Worm (Caenorhabditis elegans) whole organism, L4 larva: Measurements from ENCODE around the gene T19C3.6.

Experiments
- D1046.2 ChIP-seq: fragments of 200-800 bp; sonication (Bioruptor generic); IDR thresholded peaks from 2 replicates; pipeline ENCODE4 v1.3.6; 2022; ENCODE audit warnings: missing genetic modification characterization, missing compliant biosample characterization
- F10B5.3 ChIP-seq: sonication (generic microtip); optimal IDR thresholded peaks from 2 replicates; lab custom pipeline; 2016; ENCODE audit warnings: mild to moderate bottlenecking, missing genetic modification characterization, missing compliant biosample characterization
- F37D6.2 ChIP-seq: sonication (generic microtip); optimal IDR thresholded peaks from 2 replicates; lab custom pipeline; 2016; ENCODE audit warnings: mild to moderate bottlenecking, missing genetic modification characterization, missing compliant biosample characterization
- F49E8.2 ChIP-seq: sonication (generic microtip); optimal IDR thresholded peaks from 2 replicates; lab custom pipeline; 2016; ENCODE audit warnings: missing compliant biosample characterization, mild to moderate bottlenecking, missing genetic modification characterization, borderline replicate concordance
- attf-4 ChIP-seq: sonication (generic microtip); optimal IDR thresholded peaks from 3 replicates; lab custom pipeline; 2017; ENCODE audit warnings: missing biosample characterization, missing genetic modification characterization
- ceh-28 ChIP-seq: fragments of 150-350 bp; optimal IDR thresholded peaks from 2 replicates; lab custom pipeline; 2014; ENCODE audit warnings: missing biosample characterization, missing genetic modification reagents, missing genetic modification characterization
- ceh-32 ChIP-seq: sonication (generic microtip); optimal IDR thresholded peaks from 2 replicates; lab custom pipeline; 2016; ENCODE audit warnings: mild to moderate bottlenecking, missing genetic modification characterization, missing compliant biosample characterization; ENCODE audit not compliant: poor library complexity
- ceh-44 ChIP-seq: fragments of 200-800 bp; sonication (Bioruptor generic); IDR thresholded peaks from 2 replicates; pipeline ENCODE4 v1.3.6; 2022; ENCODE audit warnings: missing genetic modification reagents, missing genetic modification characterization, missing compliant biosample characterization
- ceh-82 ChIP-seq: sonication (generic microtip); optimal IDR thresholded peaks from 2 replicates; lab custom pipeline; 2017; ENCODE audit warnings: missing biosample characterization, missing genetic modification characterization
- cey-2 ChIP-seq: sonication (generic microtip); optimal IDR thresholded peaks from 3 replicates; lab custom pipeline; 2017; ENCODE audit warnings: missing genetic modification characterization, mild to moderate bottlenecking, missing compliant biosample characterization, antibody characterized with exemption, borderline replicate concordance; ENCODE audit not compliant: insufficient read depth
- ctbp-1 ChIP-seq: fragments of 200-800 bp; sonication (Bioruptor generic); IDR thresholded peaks from 2 replicates; pipeline ENCODE4 v1.3.6; 2022; ENCODE audit warnings: missing genetic modification reagents, missing genetic modification characterization, missing compliant biosample characterization
- daf-16 ChIP-seq, 3 experiments: sonication (generic microtip); optimal IDR thresholded peaks; 2 replicates each; lab custom pipeline; 2016 to 2017; ENCODE audit warnings: missing genetic modification characterization in 3 of 3, missing genetic modification reagents in 3 of 3, mild to moderate bottlenecking in 2 of 3, missing compliant biosample characterization in 2 of 3, missing biosample characterization in 1 of 3, moderate library complexity in 1 of 3
- daf-8 ChIP-seq: fragments of 200-800 bp; sonication (Bioruptor generic); IDR thresholded peaks from 2 replicates; pipeline ENCODE4 v1.3.6; 2022; ENCODE audit warnings: missing genetic modification characterization, missing compliant biosample characterization
- dpl-1 ChIP-seq: fragments of 150-350 bp; optimal IDR thresholded peaks from 2 replicates; lab custom pipeline; 2014; ENCODE audit warnings: missing biosample characterization, missing genetic modification reagents, missing genetic modification characterization
- duxl-1 ChIP-seq: sonication (generic microtip); optimal IDR thresholded peaks from 2 replicates; lab custom pipeline; 2016; ENCODE audit warnings: mild to moderate bottlenecking, missing genetic modification characterization, moderate library complexity, missing compliant biosample characterization; ENCODE audit not compliant: poor library complexity
- dve-1 ChIP-seq: sonication (generic microtip); optimal IDR thresholded peaks from 2 replicates; lab custom pipeline; 2017; ENCODE audit warnings: antibody characterized with exemption, mild to moderate bottlenecking, missing genetic modification characterization, missing compliant biosample characterization; ENCODE audit not compliant: insufficient read depth
- gei-8 ChIP-seq: fragments of 200-800 bp; sonication (Bioruptor generic); optimal IDR thresholded peaks from 2 replicates; lab custom pipeline; 2018; ENCODE audit warnings: mild to moderate bottlenecking, missing genetic modification characterization, missing compliant biosample characterization
- hif-1 ChIP-seq, 2 experiments: sonication (generic microtip); optimal IDR thresholded peaks; 2 replicates each; lab custom pipeline; 2016 to 2017; ENCODE audit warnings: missing compliant biosample characterization in 2 of 2, missing genetic modification characterization in 2 of 2, missing genetic modification reagents in 2 of 2, missing genotype in 2 of 2, mild to moderate bottlenecking in 1 of 2
- hlh-30 ChIP-seq: sonication (generic microtip); optimal IDR thresholded peaks from 2 replicates; lab custom pipeline; 2017; ENCODE audit warnings: antibody characterized with exemption, mild to moderate bottlenecking, missing genetic modification characterization, missing compliant biosample characterization; ENCODE audit not compliant: insufficient read depth
- jun-1 ChIP-seq: fragments of 150-350 bp; optimal IDR thresholded peaks from 2 replicates; lab custom pipeline; 2014; ENCODE audit warnings: missing biosample characterization, missing genetic modification reagents, missing genetic modification characterization
- lin-13 ChIP-seq: fragments of 150-350 bp; optimal IDR thresholded peaks from 2 replicates; lab custom pipeline; 2014; ENCODE audit warnings: missing biosample characterization, missing genetic modification reagents, missing genetic modification characterization
- lin-15B ChIP-seq: fragments of 150-350 bp; sonication (generic microtip); optimal IDR thresholded peaks from 3 replicates; lab custom pipeline; 2014; ENCODE audit warnings: missing biosample characterization, missing genetic modification characterization
- lin-29 ChIP-seq: fragments of 200-800 bp; sonication (Bioruptor generic); IDR thresholded peaks from 2 replicates; pipeline ENCODE4 v1.3.6; 2022; ENCODE audit warnings: missing genetic modification reagents, missing genetic modification characterization, missing compliant biosample characterization
- lin-38 ChIP-seq: fragments of 200-800 bp; sonication (Bioruptor generic); IDR thresholded peaks from 2 replicates; pipeline ENCODE4 v1.3.6; 2022; ENCODE audit warnings: missing genetic modification reagents, missing genetic modification characterization, missing compliant biosample characterization
- lin-39 ChIP-seq: fragments of 150-350 bp; optimal IDR thresholded peaks from 2 replicates; lab custom pipeline; 2014; ENCODE audit warnings: missing biosample characterization, missing genetic modification reagents, missing genetic modification characterization
- lsy-2 ChIP-seq, 2 experiments: fragments of 150-350 bp in 1 of 2; sonication (generic microtip) in 1 of 2; optimal IDR thresholded peaks; 2 replicates each; lab custom pipeline; 2014 to 2017; ENCODE audit warnings: missing biosample characterization in 2 of 2, missing genetic modification characterization in 2 of 2
- mdt-29 ChIP-seq: fragments of 200-800 bp; sonication (Bioruptor generic); IDR thresholded peaks from 2 replicates; pipeline ENCODE4 v1.3.6; 2022; ENCODE audit warnings: missing genetic modification reagents, missing genetic modification characterization, missing compliant biosample characterization
- mep-1 ChIP-seq: fragments of 150-350 bp; sonication (generic microtip); optimal IDR thresholded peaks from 3 replicates; lab custom pipeline; 2014; ENCODE audit warnings: missing biosample characterization, missing genetic modification characterization
- mxl-2 ChIP-seq: fragments of 200-800 bp; sonication (Bioruptor generic); conservative IDR thresholded peaks from 2 replicates; pipeline ENCODE4 v1.3.6; 2022; ENCODE audit warnings: missing genetic modification reagents, missing genetic modification characterization, missing compliant biosample characterization
- mxl-3 ChIP-seq: fragments of 200-800 bp; sonication (Bioruptor generic); optimal IDR thresholded peaks from 2 replicates; lab custom pipeline; 2018; ENCODE audit warnings: mild to moderate bottlenecking, missing genetic modification characterization, missing compliant biosample characterization
- nhr-10 ChIP-seq: fragments of 150-350 bp; optimal IDR thresholded peaks from 2 replicates; lab custom pipeline; 2014; ENCODE audit warnings: missing biosample characterization, missing genetic modification characterization
- nhr-102 ChIP-seq: sonication (generic microtip); optimal IDR thresholded peaks from 2 replicates; lab custom pipeline; 2016; ENCODE audit warnings: mild to moderate bottlenecking, missing genetic modification characterization, moderate library complexity, missing compliant biosample characterization
- nhr-41 ChIP-seq: fragments of 200-800 bp; sonication (Bioruptor generic); IDR thresholded peaks from 2 replicates; pipeline ENCODE4 v1.3.6; 2022; ENCODE audit warnings: missing genetic modification reagents, missing genetic modification characterization, missing compliant biosample characterization
- pqm-1 ChIP-seq: sonication (generic microtip); optimal IDR thresholded peaks from 2 replicates; lab custom pipeline; 2017; ENCODE audit warnings: missing biosample characterization, missing genetic modification characterization
- rbr-2 ChIP-seq: sonication (generic microtip); optimal IDR thresholded peaks from 2 replicates; lab custom pipeline; 2016; ENCODE audit warnings: missing genotype, missing genetic modification characterization, missing compliant biosample characterization
- set-16 ChIP-seq: fragments of 200-800 bp; sonication (Bioruptor generic); IDR thresholded peaks from 2 replicates; pipeline ENCODE4 v1.3.6; 2022; ENCODE audit warnings: missing genetic modification reagents, missing genetic modification characterization, missing compliant biosample characterization
- skn-1 ChIP-seq: fragments of 150-350 bp; optimal IDR thresholded peaks from 2 replicates; lab custom pipeline; 2014; ENCODE audit warnings: missing biosample characterization, missing genetic modification characterization
- snpc-1.2 ChIP-seq: fragments of 200-800 bp; sonication (Bioruptor generic); IDR thresholded peaks from 2 replicates; pipeline ENCODE4 v1.3.6; 2022; ENCODE audit warnings: missing genetic modification reagents, missing genetic modification characterization, missing compliant biosample characterization
- spr-1 ChIP-seq: sonication (generic microtip); optimal IDR thresholded peaks from 2 replicates; lab custom pipeline; 2016; ENCODE audit warnings: mild to moderate bottlenecking, missing genetic modification characterization, missing compliant biosample characterization
- spr-3 ChIP-seq: fragments of 200-800 bp; sonication (Bioruptor generic); optimal IDR thresholded peaks from 2 replicates; lab custom pipeline; 2018; ENCODE audit warnings: mild to moderate bottlenecking, missing genetic modification characterization, missing compliant biosample characterization
- tag-97 ChIP-seq: fragments of 200-800 bp; sonication (Bioruptor generic); IDR thresholded peaks from 2 replicates; pipeline ENCODE4 v1.3.6; 2022; ENCODE audit warnings: missing genetic modification characterization, missing compliant biosample characterization
- unc-39 ChIP-seq: sonication (generic microtip); optimal IDR thresholded peaks from 2 replicates; lab custom pipeline; 2017; ENCODE audit warnings: missing biosample characterization, missing genetic modification characterization

T19C3.6 gene

DNA sequence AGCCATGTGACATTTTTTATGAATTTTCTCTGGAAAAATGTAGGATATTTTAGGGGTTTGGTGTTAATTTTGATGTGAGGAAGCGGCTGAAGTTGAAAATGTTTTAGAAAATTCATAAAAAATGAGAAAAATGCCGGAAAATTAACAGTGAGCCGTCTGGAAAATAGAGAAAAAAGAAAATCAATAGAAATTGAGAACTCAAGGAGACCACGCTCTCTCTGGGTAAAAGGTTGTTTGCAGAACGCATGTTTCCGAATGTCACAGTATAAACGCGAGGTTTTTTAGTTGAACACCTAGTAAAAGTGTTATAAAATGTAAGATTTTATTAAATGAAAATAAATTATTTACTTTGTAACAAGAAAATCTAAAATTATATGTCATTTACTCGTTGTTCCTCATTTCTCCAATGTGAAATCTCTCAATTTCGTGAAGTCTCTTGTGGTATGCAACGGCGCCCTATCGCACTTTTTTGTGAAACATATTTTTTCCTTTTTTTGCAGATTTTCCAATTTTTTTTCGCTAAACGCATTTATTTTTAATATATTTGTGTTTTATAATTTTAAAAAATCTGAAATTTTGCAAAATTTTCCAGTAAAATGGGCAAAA, 9.0 kb upstream of the T19C3.6 start, which contains the start of the genes tag-266 and tag-267 (continued):
- TF ChIP-seq unc-39 (tag; lab: Kevin White, UChicago): no peak
- no peak for TF ChIP-seq spr-3 (GFP tag; lab: Kevin White, UChicago)
- peak; percentile 69 for TF ChIP-seq F37D6.2
- TF ChIP-seq mep-1 (tag; lab: Kevin White, UChicago): peak; percentile 78
- no peak for TF ChIP-seq lin-29
- peak; percentile 57 for TF ChIP-seq hlh-30 (tag; lab: Kevin White, UChicago)
- TF ChIP-seq lin-13 (GFP tag; lab: Kevin White, UChicago): no peak
- TF ChIP-seq duxl-1 (tag; lab: Kevin White, UChicago): no peak
- TF ChIP-seq ceh-28 (tag; lab: Kevin White, UChicago): no peak
- peak; percentile 43 for TF ChIP-seq dpl-1 (GFP tag; lab: Kevin White, UChicago)
- peak; percentile 23 for TF ChIP-seq spr-1

DNA sequence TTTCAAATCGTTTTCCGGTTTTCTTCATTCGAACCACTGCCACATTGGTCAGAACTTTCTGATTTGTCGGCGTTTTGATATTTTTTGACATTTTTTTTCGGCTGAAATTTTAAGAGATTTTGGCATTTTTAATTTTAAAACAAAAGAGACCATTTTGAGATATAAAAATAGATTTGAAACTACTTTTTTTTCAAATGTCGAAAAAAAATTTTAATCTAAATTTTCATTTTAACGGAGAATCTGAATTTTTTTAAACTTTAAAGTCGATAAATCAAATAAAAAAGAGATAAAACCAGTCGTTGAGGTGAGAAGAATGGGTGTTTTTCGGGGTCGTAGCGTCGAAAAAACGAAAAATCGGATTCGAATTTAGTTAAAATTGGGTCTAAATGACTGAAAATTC, 7.0 kb upstream of the T19C3.6 start, which contains the start of gene sbds-1:
Gene sbds-1 (minus strand): TSS at position 101 of the 400 bp plus-strand sequence.
- no peak for TF ChIP-seq unc-39 (tag; lab: Kevin White, UChicago)
- TF ChIP-seq lin-38 (GFP tag; lab: Robert Waterston, UW): 0 out of 2 replicates have a peak, but pooled peaks have one; percentile 7
- no peak for TF ChIP-seq ceh-82

DNA sequence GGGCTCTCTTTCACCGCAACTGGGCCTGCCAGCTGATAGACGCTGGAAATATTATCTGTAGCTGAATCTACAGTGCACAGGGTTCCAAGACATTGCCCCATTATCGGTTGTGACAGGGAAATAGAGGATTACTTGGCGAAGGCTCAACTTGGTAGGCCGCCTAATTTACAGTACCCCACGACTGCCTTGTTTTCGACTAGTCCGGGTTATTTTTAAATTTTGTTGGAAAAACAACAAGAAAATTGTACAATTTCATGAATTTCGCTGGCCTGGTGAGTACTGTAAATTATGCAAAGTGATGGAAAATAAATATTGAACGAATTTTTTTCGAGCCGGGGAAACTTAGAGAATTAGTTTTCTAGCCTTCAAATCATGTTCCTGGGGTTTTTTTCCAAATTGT, 4.7 kb upstream of the T19C3.6 start, which contains the start of gene T19C3.7:
Gene T19C3.7 (minus strand): TSS at position 101 of the 400 bp plus-strand sequence.
- no peak for TF ChIP-seq nhr-41
- no peak for TF ChIP-seq nhr-102 (tag; lab: Kevin White, UChicago)
- no peak for TF ChIP-seq rbr-2 (tag; lab: Kevin White, UChicago)
- no peak for TF ChIP-seq F49E8.2 (tag; lab: Kevin White, UChicago)
- no peak for TF ChIP-seq pqm-1 (tag; lab: Kevin White, UChicago)
- no peak for TF ChIP-seq nhr-10 (tag; lab: Kevin White, UChicago)
- TF ChIP-seq skn-1 (tag; lab: Kevin White, UChicago): no peak
- no peak for TF ChIP-seq lin-39 (tag; lab: Kevin White, UChicago)
- TF ChIP-seq F37D6.2: no peak
- no peak for TF ChIP-seq mdt-29 (GFP tag; lab: Robert Waterston, UW)
- TF ChIP-seq lsy-2 (tag; optimal IDR thresholded peaks at IDR 0.05; lab: Kevin White, UChicago): no peak
- no peak for TF ChIP-seq hif-1 (tag; optimal IDR thresholded peaks at IDR 0.05; lab: Kevin White, UChicago)
- no peak for TF ChIP-seq daf-8 (GFP tag; lab: Robert Waterston, UW)

DNA sequence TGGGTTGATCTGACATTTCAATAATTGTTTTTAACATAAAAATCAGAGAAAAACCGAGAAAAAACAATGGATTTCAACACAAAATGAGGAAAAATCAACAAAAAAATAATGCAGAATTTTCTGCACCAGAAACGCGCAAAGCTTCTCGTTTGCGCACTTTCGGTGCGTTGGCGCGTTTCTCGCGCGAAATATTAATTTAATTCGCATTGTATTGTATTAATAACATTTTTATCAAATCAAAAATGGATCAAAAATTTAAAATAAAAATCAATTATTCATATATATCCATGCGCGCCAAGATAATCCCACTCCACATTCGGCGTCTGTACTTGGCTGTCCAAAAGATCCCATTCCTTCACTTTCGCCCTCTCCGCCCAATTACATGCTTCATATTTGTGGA, 3.3 kb upstream of the T19C3.6 start, which contains the start of gene fem-2:
Gene fem-2 (minus strand): TSS at position 9 of the 400 bp plus-strand sequence.
- TF ChIP-seq lin-13 (GFP tag; lab: Kevin White, UChicago) (no peak), snpc-1.2 (GFP tag; lab: Robert Waterston, UW) (no peak), mxl-3 (GFP tag; lab: Kevin White, UChicago) (no peak), daf-8 (GFP tag; lab: Robert Waterston, UW) (no peak), tag-97 (GFP tag; lab: Robert Waterston, UW) (no peak), F49E8.2 (tag; lab: Kevin White, UChicago) (no peak), mxl-2 (GFP tag; lab: Robert Waterston, UW) (no peak), mep-1 (tag; lab: Kevin White, UChicago) (peak; percentile 30), dve-1 (tag; lab: Kevin White, UChicago) (peak; percentile 34), attf-4 (tag; lab: Kevin White, UChicago) (no peak), daf-16 (GFP tag; optimal IDR thresholded peaks at IDR 0.05; lab: Kevin White, UChicago) (no peak), daf-16 (tag; optimal IDR thresholded peaks at IDR 0.05; lab: Kevin White, UChicago) (peak; percentile 13), ctbp-1 (GFP tag; lab: Robert Waterston, UW) (no peak), ceh-44 (GFP tag; lab: Robert Waterston, UW) (no peak), set-16 (GFP tag; lab: Robert Waterston, UW) (no peak), ceh-82 (no peak), cey-2 (tag; lab: Kevin White, UChicago) (no peak), F10B5.3 (tag; lab: Kevin White, UChicago) (no peak), spr-3 (GFP tag; lab: Kevin White, UChicago) (no peak), D1046.2 (GFP tag; lab: Robert Waterston, UW) (no peak), ceh-32 (tag; lab: Kevin White, UChicago) (no peak), skn-1 (tag; lab: Kevin White, UChicago) (no peak), jun-1 (no peak), hlh-30 (tag; lab: Kevin White, UChicago) (peak; percentile 40), lin-15B (no peak), unc-39 (tag; lab: Kevin White, UChicago) (no peak), gei-8 (GFP tag; lab: Kevin White, UChicago) (no peak)
